Worm (Caenorhabditis elegans): ENCODE results near the gene srg-54.

The srg-54 gene

DNA sequence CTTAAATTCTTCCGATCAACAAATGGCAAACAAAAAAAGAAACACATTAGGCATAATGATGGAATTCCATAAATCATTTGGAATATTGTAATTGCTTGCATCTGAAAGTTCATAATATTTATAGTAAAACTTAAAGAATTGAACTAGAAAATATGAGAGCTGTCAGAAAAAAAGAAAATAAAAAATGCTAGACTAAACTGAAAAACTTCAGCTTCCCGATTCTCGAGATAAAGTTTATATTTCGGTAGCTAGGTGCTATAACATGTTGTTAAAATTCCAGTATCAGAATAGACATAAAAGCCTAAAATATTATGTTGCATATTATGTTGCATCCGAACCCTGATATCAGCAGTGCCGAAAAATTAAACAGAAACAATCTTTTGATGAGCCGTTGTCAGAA is at the start of gene srg-54:
Gene srg-54 (minus strand): TSS at position 101 of the 400 bp plus-strand sequence.
- no peak for TF ChIP-seq ama-1 (optimal IDR thresholded peaks at IDR 0.05)
- TF ChIP-seq hnd-1 (tag; optimal IDR thresholded peaks at IDR 0.05): no peak
- no peak for TF ChIP-seq hmbx-1 (tag; optimal IDR thresholded peaks at IDR 0.05)
- TF ChIP-seq ceh-13 (GFP tag; optimal IDR thresholded peaks at IDR 0.05): no peak
- TF ChIP-seq pes-1 (GFP tag; IDR thresholded peaks at IDR 0.05): no peak
- TF ChIP-seq flt-1 (GFP tag; IDR thresholded peaks at IDR 0.05): no peak
- TF ChIP-seq ets-7 (tag; optimal IDR thresholded peaks at IDR 0.05): no peak
- TF ChIP-seq B0310.2 (tag; optimal IDR thresholded peaks at IDR 0.05): no peak
- TF ChIP-seq aly-1 (tag; optimal IDR thresholded peaks at IDR 0.05): no peak
- TF ChIP-seq tbx-11 (GFP tag; IDR thresholded peaks at IDR 0.05): no peak
- no peak for TF ChIP-seq ceh-36 (tag; optimal IDR thresholded peaks at IDR 0.05)
- no peak for TF ChIP-seq hmg-4 (GFP tag; optimal IDR thresholded peaks at IDR 0.05)
- no peak for TF ChIP-seq scrt-1 (GFP tag; IDR thresholded peaks at IDR 0.05)
- TF ChIP-seq sea-1 (GFP tag; conservative IDR thresholded peaks at IDR 0.05): no peak
- no peak for TF ChIP-seq tra-4 (tag; optimal IDR thresholded peaks at IDR 0.05)

DNA sequence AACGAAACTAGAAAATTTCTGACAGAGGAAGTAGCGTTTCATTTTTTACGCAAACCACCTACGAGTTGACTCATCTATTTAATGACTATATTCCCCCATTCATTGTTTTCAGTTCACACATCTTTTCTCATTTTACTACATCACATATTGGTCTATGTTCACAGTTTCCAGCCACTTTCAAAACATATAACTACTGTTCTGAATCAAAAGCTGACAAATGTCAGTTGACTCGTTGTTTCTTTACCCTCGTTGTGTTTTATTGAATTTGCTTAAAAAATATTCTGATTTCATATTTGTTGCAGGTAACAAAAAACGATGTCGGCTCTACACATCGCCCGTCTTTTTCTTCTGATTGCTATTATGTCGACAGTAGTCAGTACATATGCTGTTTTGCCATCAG is 47.1 kb upstream of the srg-54 start, which contains the start of gene nlp-59:
Gene nlp-59 (plus strand): TSS at position 301 of the 400 bp plus-strand sequence.
- TF ChIP-seq scrt-1 (GFP tag; IDR thresholded peaks at IDR 0.05) (no peak), pes-1 (GFP tag; IDR thresholded peaks at IDR 0.05) (no peak), sea-1 (GFP tag; conservative IDR thresholded peaks at IDR 0.05) (no peak), ceh-36 (tag; optimal IDR thresholded peaks at IDR 0.05) (no peak), hmbx-1 (tag; optimal IDR thresholded peaks at IDR 0.05) (no peak), tra-4 (tag; optimal IDR thresholded peaks at IDR 0.05) (no peak), hmg-4 (GFP tag; optimal IDR thresholded peaks at IDR 0.05) (no peak), hnd-1 (tag; optimal IDR thresholded peaks at IDR 0.05) (no peak), tbx-11 (GFP tag; IDR thresholded peaks at IDR 0.05) (no peak), ceh-13 (GFP tag; optimal IDR thresholded peaks at IDR 0.05) (no peak), flt-1 (GFP tag; IDR thresholded peaks at IDR 0.05) (no peak), ets-7 (tag; optimal IDR thresholded peaks at IDR 0.05) (no peak), tbx-37 (GFP tag; conservative IDR thresholded peaks at IDR 0.05) (no peak), aly-1 (tag; optimal IDR thresholded peaks at IDR 0.05) (no peak), B0310.2 (tag; optimal IDR thresholded peaks at IDR 0.05) (no peak)

DNA sequence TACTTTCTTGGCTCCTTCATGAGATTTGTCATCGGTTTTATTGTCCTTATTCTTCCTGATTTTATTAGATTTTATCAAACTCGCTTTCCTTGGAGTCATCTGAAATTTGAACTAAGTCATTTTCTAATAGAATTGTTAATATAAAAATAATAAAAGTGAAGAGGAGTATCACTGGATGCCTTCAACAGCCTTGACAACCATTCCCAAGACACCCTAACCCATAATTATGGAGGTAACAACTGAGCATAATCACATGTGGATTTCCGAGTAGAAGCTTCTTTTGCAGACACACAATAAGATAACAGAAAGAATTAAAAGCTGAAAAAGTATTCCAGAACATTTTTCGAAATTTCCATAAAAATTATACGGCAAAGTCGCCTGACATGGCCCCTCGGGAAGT is 31.7 kb upstream of the srg-54 start, which contains the start of gene F02D8.9:
Gene F02D8.9 (minus strand): TSS at position 101 of the 400 bp plus-strand sequence.
- TF ChIP-seq F13C5.2 (tag; optimal IDR thresholded peaks at IDR 0.05) (no peak), pes-1 (GFP tag; IDR thresholded peaks at IDR 0.05) (no peak), hmbx-1 (tag; optimal IDR thresholded peaks at IDR 0.05) (no peak), ama-1 (optimal IDR thresholded peaks at IDR 0.05) (no peak), tra-4 (tag; optimal IDR thresholded peaks at IDR 0.05) (no peak), flt-1 (GFP tag; IDR thresholded peaks at IDR 0.05) (no peak), aly-1 (tag; optimal IDR thresholded peaks at IDR 0.05) (no peak)

DNA sequence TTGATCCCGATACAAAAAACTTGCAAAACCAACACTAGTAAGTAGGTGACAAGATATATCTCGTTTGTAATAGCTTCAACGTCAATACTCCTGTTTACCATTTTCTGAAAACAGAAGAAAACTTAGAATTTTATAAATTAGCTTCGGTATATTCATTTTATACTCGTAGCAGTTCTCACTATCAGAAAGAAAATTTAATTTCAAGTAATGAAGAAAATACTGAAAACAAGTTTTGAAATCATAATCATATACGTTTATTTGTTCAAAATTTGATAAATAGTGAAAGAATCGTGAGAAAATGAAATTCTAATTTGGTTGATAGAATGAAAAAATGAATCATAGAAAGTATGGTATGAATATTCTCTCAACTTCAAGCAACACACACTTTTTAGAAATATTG is 30.6 kb upstream of the srg-54 start, which contains the start of gene C30G7.5:
Gene C30G7.5 (minus strand): TSS at position 101 of the 400 bp plus-strand sequence.
- no peak for TF ChIP-seq B0310.2 (tag; optimal IDR thresholded peaks at IDR 0.05)
- TF ChIP-seq flt-1 (GFP tag; IDR thresholded peaks at IDR 0.05): no peak
- TF ChIP-seq ama-1 (optimal IDR thresholded peaks at IDR 0.05): no peak
- no peak for TF ChIP-seq pes-1 (GFP tag; IDR thresholded peaks at IDR 0.05)
- no peak for TF ChIP-seq hnd-1 (tag; optimal IDR thresholded peaks at IDR 0.05)
- TF ChIP-seq F13C5.2 (tag; optimal IDR thresholded peaks at IDR 0.05): no peak
- TF ChIP-seq aly-1 (tag; optimal IDR thresholded peaks at IDR 0.05): no peak
- TF ChIP-seq tbx-11 (GFP tag; IDR thresholded peaks at IDR 0.05): no peak
- no peak for TF ChIP-seq sea-1 (GFP tag; conservative IDR thresholded peaks at IDR 0.05)
- no peak for TF ChIP-seq scrt-1 (GFP tag; IDR thresholded peaks at IDR 0.05)
- no peak for TF ChIP-seq hmg-4 (GFP tag; optimal IDR thresholded peaks at IDR 0.05)
- TF ChIP-seq ceh-36 (tag; optimal IDR thresholded peaks at IDR 0.05): no peak

DNA sequence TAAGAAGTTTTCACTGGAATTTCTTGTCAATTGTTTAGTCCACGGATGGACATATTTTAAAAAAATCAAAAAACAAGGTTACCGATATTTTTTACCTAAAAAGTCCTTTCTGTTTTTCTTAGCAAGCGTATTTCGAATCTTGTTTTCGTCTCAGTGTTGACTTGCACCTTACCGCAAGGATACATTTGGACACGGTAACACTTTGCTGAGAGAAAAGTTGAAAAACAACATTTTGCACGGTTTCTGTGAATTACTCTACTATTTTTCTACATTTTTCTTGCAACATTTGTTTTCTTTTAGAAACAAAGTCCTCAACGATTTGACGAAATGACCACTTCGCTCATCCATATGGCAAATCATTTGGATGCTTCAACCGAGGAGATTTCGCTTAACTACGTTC is 25.5 kb upstream of the srg-54 start, which contains the start of gene hil-1:
Gene hil-1 (plus strand): TSS at position 301 of the 400 bp plus-strand sequence.
- TF ChIP-seq ama-1 (optimal IDR thresholded peaks at IDR 0.05) (no peak), ceh-13 (GFP tag; optimal IDR thresholded peaks at IDR 0.05) (no peak), F13C5.2 (tag; optimal IDR thresholded peaks at IDR 0.05) (no peak), pes-1 (GFP tag; IDR thresholded peaks at IDR 0.05) (no peak), tra-4 (tag; optimal IDR thresholded peaks at IDR 0.05) (no peak), hnd-1 (tag; optimal IDR thresholded peaks at IDR 0.05) (no peak), sea-1 (GFP tag; conservative IDR thresholded peaks at IDR 0.05) (no peak), tbx-37 (GFP tag; conservative IDR thresholded peaks at IDR 0.05) (no peak), hmg-4 (GFP tag; optimal IDR thresholded peaks at IDR 0.05) (no peak), B0310.2 (tag; optimal IDR thresholded peaks at IDR 0.05) (no peak)

DNA sequence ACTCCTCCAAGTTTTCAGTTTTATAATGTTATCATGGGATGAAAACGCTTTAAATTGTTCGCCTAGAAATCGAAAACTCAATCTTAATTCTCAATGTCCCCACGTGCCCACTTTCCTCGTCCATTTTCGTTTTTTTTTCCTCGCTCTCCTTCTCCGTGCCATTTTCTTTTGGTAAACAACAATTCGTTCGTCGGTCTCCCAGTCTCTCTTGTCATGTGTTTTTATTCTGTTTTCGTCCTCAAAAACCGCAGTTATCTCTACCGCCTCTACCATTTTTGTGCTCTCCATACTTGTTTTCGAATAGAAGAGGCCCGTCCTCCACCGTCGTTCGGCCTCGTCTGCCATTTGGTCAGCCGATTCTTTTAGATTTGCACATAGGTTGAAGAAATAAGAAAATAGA is 24.6 kb upstream of the srg-54 start:
- TF ChIP-seq F13C5.2 (tag; optimal IDR thresholded peaks at IDR 0.05) (no peak), aly-1 (tag; optimal IDR thresholded peaks at IDR 0.05) (no peak), ets-7 (tag; optimal IDR thresholded peaks at IDR 0.05) (no peak), flt-1 (GFP tag; IDR thresholded peaks at IDR 0.05) (no peak), ama-1 (optimal IDR thresholded peaks at IDR 0.05) (no peak), scrt-1 (GFP tag; IDR thresholded peaks at IDR 0.05) (no peak), hnd-1 (tag; optimal IDR thresholded peaks at IDR 0.05) (no peak), hmbx-1 (tag; optimal IDR thresholded peaks at IDR 0.05) (no peak), tbx-11 (GFP tag; IDR thresholded peaks at IDR 0.05) (no peak), ceh-36 (tag; optimal IDR thresholded peaks at IDR 0.05) (no peak), B0310.2 (tag; optimal IDR thresholded peaks at IDR 0.05) (no peak), tbx-37 (GFP tag; conservative IDR thresholded peaks at IDR 0.05) (no peak), tra-4 (tag; optimal IDR thresholded peaks at IDR 0.05) (no peak), sea-1 (GFP tag; conservative IDR thresholded peaks at IDR 0.05) (no peak), ceh-13 (GFP tag; optimal IDR thresholded peaks at IDR 0.05) (no peak), pes-1 (GFP tag; IDR thresholded peaks at IDR 0.05) (no peak), hmg-4 (GFP tag; optimal IDR thresholded peaks at IDR 0.05) (no peak)

DNA sequence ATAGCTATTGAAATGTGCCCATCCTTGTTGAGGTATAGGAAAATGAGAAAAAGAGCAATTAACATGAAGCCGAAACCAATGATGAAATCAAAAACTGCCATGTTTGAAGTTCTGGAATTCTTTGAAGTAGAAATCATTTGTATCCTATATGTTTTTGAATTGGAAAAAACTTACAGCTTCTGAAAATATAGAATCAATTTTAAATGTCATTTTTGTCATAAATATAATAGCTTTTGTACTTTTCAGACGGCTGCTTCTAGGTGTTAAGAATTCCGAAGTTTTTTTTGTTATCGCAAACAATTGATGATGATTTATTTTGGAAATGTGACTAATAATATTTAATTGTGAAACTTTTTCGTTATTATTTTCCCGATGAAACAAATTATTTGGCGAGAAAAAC is 23.0 kb upstream of the srg-54 start, which contains the start of gene C30G7.4:
Gene C30G7.4 (minus strand): TSS at position 101 of the 400 bp plus-strand sequence.
- TF ChIP-seq ceh-13 (GFP tag; optimal IDR thresholded peaks at IDR 0.05) (no peak), tbx-37 (GFP tag; conservative IDR thresholded peaks at IDR 0.05) (no peak), hmbx-1 (tag; optimal IDR thresholded peaks at IDR 0.05) (no peak), aly-1 (tag; optimal IDR thresholded peaks at IDR 0.05) (no peak), pes-1 (GFP tag; IDR thresholded peaks at IDR 0.05) (no peak), hmg-4 (GFP tag; optimal IDR thresholded peaks at IDR 0.05) (no peak), sea-1 (GFP tag; conservative IDR thresholded peaks at IDR 0.05) (no peak), tbx-11 (GFP tag; IDR thresholded peaks at IDR 0.05) (no peak), scrt-1 (GFP tag; IDR thresholded peaks at IDR 0.05) (no peak), tra-4 (tag; optimal IDR thresholded peaks at IDR 0.05) (no peak), ama-1 (optimal IDR thresholded peaks at IDR 0.05) (no peak), F13C5.2 (tag; optimal IDR thresholded peaks at IDR 0.05) (no peak), ets-7 (tag; optimal IDR thresholded peaks at IDR 0.05) (no peak), B0310.2 (tag; optimal IDR thresholded peaks at IDR 0.05) (no peak), hnd-1 (tag; optimal IDR thresholded peaks at IDR 0.05) (no peak), flt-1 (GFP tag; IDR thresholded peaks at IDR 0.05) (no peak), ceh-36 (tag; optimal IDR thresholded peaks at IDR 0.05) (no peak)
